Worm (Caenorhabditis elegans) whole organism, L4 larva: ENCODE measurements around the gene viro-2.
A peak's percentile ranks its signal among the peaks of the same experiment; 100 is the strongest.

Experiments
- F37D6.2 ChIP-seq: sonication (generic microtip); optimal IDR thresholded peaks from 2 replicates; lab custom pipeline; 2016; ENCODE audit warnings: mild to moderate bottlenecking, missing genetic modification characterization, missing compliant biosample characterization
- F49E8.2 ChIP-seq: sonication (generic microtip); optimal IDR thresholded peaks from 2 replicates; lab custom pipeline; 2016; ENCODE audit warnings: missing compliant biosample characterization, mild to moderate bottlenecking, missing genetic modification characterization, borderline replicate concordance
- Y105C5A.15 ChIP-seq: fragments of 200-800 bp; sonication (Bioruptor generic); IDR thresholded peaks from 2 replicates; pipeline ENCODE4 v1.3.6; 2022; ENCODE audit warnings: missing genetic modification characterization, missing compliant biosample characterization
- Y48G9A.11 ChIP-seq: fragments of 200-800 bp; sonication (Bioruptor generic); IDR thresholded peaks from 2 replicates; pipeline ENCODE4 v1.3.6; 2022; ENCODE audit warnings: missing genetic modification reagents, missing genetic modification characterization, missing compliant biosample characterization
- Y75B8A.6 ChIP-seq: fragments of 200-800 bp; sonication (Bioruptor generic); IDR thresholded peaks from 2 replicates; pipeline ENCODE4 v1.3.6; 2022; ENCODE audit warnings: missing genetic modification reagents, missing genetic modification characterization, missing compliant biosample characterization
- ZK337.2 ChIP-seq: fragments of 200-800 bp; sonication (Bioruptor generic); IDR thresholded peaks from 2 replicates; pipeline ENCODE4 v1.3.6; 2022; ENCODE audit warnings: missing genetic modification reagents, missing genetic modification characterization, missing compliant biosample characterization
- ama-1 ChIP-seq: fragments of 150-350 bp; optimal IDR thresholded peaks from 2 replicates; lab custom pipeline; 2014; ENCODE audit warnings: inconsistent platforms, mixed read lengths
- ceh-20 ChIP-seq: fragments of 200-800 bp; sonication (Bioruptor generic); IDR thresholded peaks from 2 replicates; pipeline ENCODE4 v1.3.6; 2022; ENCODE audit warnings: missing genetic modification reagents, missing genetic modification characterization, missing compliant biosample characterization
- ceh-44 ChIP-seq: fragments of 200-800 bp; sonication (Bioruptor generic); IDR thresholded peaks from 2 replicates; pipeline ENCODE4 v1.3.6; 2022; ENCODE audit warnings: missing genetic modification reagents, missing genetic modification characterization, missing compliant biosample characterization
- ceh-62 ChIP-seq: sonication (generic microtip); optimal IDR thresholded peaks from 2 replicates; lab custom pipeline; 2017; ENCODE audit warnings: missing biosample characterization, missing genetic modification characterization
- ces-1 ChIP-seq: fragments of 150-350 bp; sonication (generic microtip); optimal IDR thresholded peaks from 4 replicates; lab custom pipeline; 2014; ENCODE audit warnings: missing biosample characterization, missing genetic modification reagents, missing genetic modification characterization
- ctbp-1 ChIP-seq: fragments of 200-800 bp; sonication (Bioruptor generic); IDR thresholded peaks from 2 replicates; pipeline ENCODE4 v1.3.6; 2022; ENCODE audit warnings: missing genetic modification reagents, missing genetic modification characterization, missing compliant biosample characterization
- daf-19 ChIP-seq: fragments of 200-800 bp; sonication (Bioruptor generic); conservative IDR thresholded peaks from 2 replicates; pipeline ENCODE4 v1.3.6; 2022; ENCODE audit warnings: missing genetic modification characterization, missing compliant biosample characterization
- daf-8 ChIP-seq: fragments of 200-800 bp; sonication (Bioruptor generic); IDR thresholded peaks from 2 replicates; pipeline ENCODE4 v1.3.6; 2022; ENCODE audit warnings: missing genetic modification characterization, missing compliant biosample characterization
- dmd-8 ChIP-seq: fragments of 200-800 bp; sonication (Bioruptor generic); IDR thresholded peaks from 2 replicates; pipeline ENCODE4 v1.3.6; 2022; ENCODE audit warnings: missing genetic modification characterization, missing compliant biosample characterization
- dpl-1 ChIP-seq: fragments of 150-350 bp; optimal IDR thresholded peaks from 2 replicates; lab custom pipeline; 2014; ENCODE audit warnings: missing biosample characterization, missing genetic modification reagents, missing genetic modification characterization
- duxl-1 ChIP-seq: sonication (generic microtip); optimal IDR thresholded peaks from 2 replicates; lab custom pipeline; 2016; ENCODE audit warnings: mild to moderate bottlenecking, missing genetic modification characterization, moderate library complexity, missing compliant biosample characterization; ENCODE audit not compliant: poor library complexity
- fkh-10 ChIP-seq: fragments of 150-350 bp; optimal IDR thresholded peaks from 2 replicates; lab custom pipeline; 2014; ENCODE audit warnings: missing biosample characterization, missing genetic modification reagents, missing genetic modification characterization
- hif-1 ChIP-seq, 2 experiments: sonication (generic microtip); optimal IDR thresholded peaks; 2 replicates each; lab custom pipeline; 2016 to 2017; ENCODE audit warnings: missing compliant biosample characterization in 2 of 2, missing genetic modification characterization in 2 of 2, missing genetic modification reagents in 2 of 2, missing genotype in 2 of 2, mild to moderate bottlenecking in 1 of 2
- hlh-30 ChIP-seq: sonication (generic microtip); optimal IDR thresholded peaks from 2 replicates; lab custom pipeline; 2017; ENCODE audit warnings: antibody characterized with exemption, mild to moderate bottlenecking, missing genetic modification characterization, missing compliant biosample characterization; ENCODE audit not compliant: insufficient read depth
- hmg-1.1 ChIP-seq: fragments of 200-800 bp; sonication (Bioruptor generic); IDR thresholded peaks from 2 replicates; pipeline ENCODE4 v1.3.6; 2022; ENCODE audit warnings: missing genetic modification reagents, missing genetic modification characterization, missing compliant biosample characterization
- lin-1 ChIP-seq: fragments of 200-800 bp; sonication (Bioruptor generic); IDR thresholded peaks from 2 replicates; pipeline ENCODE4 v1.3.6; 2022; ENCODE audit warnings: missing genetic modification reagents, missing genetic modification characterization, missing compliant biosample characterization
- lin-13 ChIP-seq: fragments of 150-350 bp; optimal IDR thresholded peaks from 2 replicates; lab custom pipeline; 2014; ENCODE audit warnings: missing biosample characterization, missing genetic modification reagents, missing genetic modification characterization
- lin-15B ChIP-seq: fragments of 150-350 bp; sonication (generic microtip); optimal IDR thresholded peaks from 3 replicates; lab custom pipeline; 2014; ENCODE audit warnings: missing biosample characterization, missing genetic modification characterization
- lin-29 ChIP-seq: fragments of 200-800 bp; sonication (Bioruptor generic); IDR thresholded peaks from 2 replicates; pipeline ENCODE4 v1.3.6; 2022; ENCODE audit warnings: missing genetic modification reagents, missing genetic modification characterization, missing compliant biosample characterization
- madf-9 ChIP-seq: fragments of 200-800 bp; sonication (Bioruptor generic); conservative IDR thresholded peaks from 2 replicates; pipeline ENCODE4 v1.3.6; 2022; ENCODE audit warnings: missing genetic modification reagents, missing genetic modification characterization, missing compliant biosample characterization
- mep-1 ChIP-seq: fragments of 150-350 bp; sonication (generic microtip); optimal IDR thresholded peaks from 3 replicates; lab custom pipeline; 2014; ENCODE audit warnings: missing biosample characterization, missing genetic modification characterization
- nhr-10 ChIP-seq: fragments of 150-350 bp; optimal IDR thresholded peaks from 2 replicates; lab custom pipeline; 2014; ENCODE audit warnings: missing biosample characterization, missing genetic modification characterization
- nhr-102 ChIP-seq: sonication (generic microtip); optimal IDR thresholded peaks from 2 replicates; lab custom pipeline; 2016; ENCODE audit warnings: mild to moderate bottlenecking, missing genetic modification characterization, moderate library complexity, missing compliant biosample characterization
- nhr-6 ChIP-seq: fragments of 150-350 bp; optimal IDR thresholded peaks from 2 replicates; lab custom pipeline; 2014; ENCODE audit warnings: missing biosample characterization, missing genetic modification characterization
- nhr-77 ChIP-seq: fragments of 150-350 bp; optimal IDR thresholded peaks from 2 replicates; lab custom pipeline; 2014; ENCODE audit warnings: missing biosample characterization, missing genetic modification characterization
- pha-4 ChIP-seq, 2 experiments: fragments of 150-350 bp in 1 of 2; fragments of 200-800 bp in 1 of 2; sonication (Bioruptor generic) in 1 of 2; IDR thresholded peaks in 1 of 2; optimal IDR thresholded peaks in 1 of 2; 2 replicates each; pipeline versions ENCODE4 v1.3.6 to Lab custom; 2014 to 2022; ENCODE audit warnings: missing genetic modification characterization in 2 of 2, missing genetic modification reagents in 2 of 2, missing biosample characterization in 1 of 2, missing compliant biosample characterization in 1 of 2
- pqm-1 ChIP-seq: sonication (generic microtip); optimal IDR thresholded peaks from 2 replicates; lab custom pipeline; 2017; ENCODE audit warnings: missing biosample characterization, missing genetic modification characterization
- spr-3 ChIP-seq: fragments of 200-800 bp; sonication (Bioruptor generic); optimal IDR thresholded peaks from 2 replicates; lab custom pipeline; 2018; ENCODE audit warnings: mild to moderate bottlenecking, missing genetic modification characterization, missing compliant biosample characterization
- tag-97 ChIP-seq: fragments of 200-800 bp; sonication (Bioruptor generic); IDR thresholded peaks from 2 replicates; pipeline ENCODE4 v1.3.6; 2022; ENCODE audit warnings: missing genetic modification characterization, missing compliant biosample characterization
- zag-1 ChIP-seq: fragments of 150-350 bp; optimal IDR thresholded peaks from 2 replicates; lab custom pipeline; 2014; ENCODE audit warnings: missing biosample characterization, missing genetic modification characterization
- zfp-2 ChIP-seq: sonication (generic microtip); optimal IDR thresholded peaks from 2 replicates; lab custom pipeline; 2016; ENCODE audit warnings: mild to moderate bottlenecking, missing genetic modification characterization, missing compliant biosample characterization
- zfp-3 ChIP-seq: fragments of 200-800 bp; sonication (Bioruptor generic); conservative IDR thresholded peaks from 2 replicates; pipeline ENCODE4 v1.3.6; 2022; ENCODE audit warnings: missing genetic modification reagents, missing genetic modification characterization, missing compliant biosample characterization
- zip-11 ChIP-seq: fragments of 200-800 bp; sonication (Bioruptor generic); IDR thresholded peaks from 2 replicates; pipeline ENCODE4 v1.3.6; 2022; ENCODE audit warnings: missing genetic modification characterization, missing compliant biosample characterization

The viro-2 gene

ce11 chrIII:7155631-7156030, 26.9 kb downstream of the viro-2 start (continued):
- TF ChIP-seq zag-1 (tag; lab: Kevin White, UChicago) (no peak), F49E8.2 (tag; lab: Kevin White, UChicago) (no peak), F37D6.2 (tag; lab: Kevin White, UChicago) (peak; percentile 80), tag-97 (GFP tag; lab: Robert Waterston, UW) (no peak), ctbp-1 (peak; percentile 97), pqm-1 (tag; lab: Kevin White, UChicago) (peak; percentile 39), dpl-1 (GFP tag; lab: Kevin White, UChicago) (peak; percentile 74), hmg-1.1 (peak; percentile 95), nhr-6 (tag; lab: Kevin White, UChicago) (peak; percentile 39), zfp-3 (GFP tag; lab: Robert Waterston, UW) (0 out of 2 replicates have a peak, but pooled peaks have one; percentile 46), lin-29 (GFP tag; lab: Robert Waterston, UW) (0 out of 2 replicates have a peak, but pooled peaks have one; percentile 18), lin-15B (tag; lab: Kevin White, UChicago) (no peak), hlh-30 (tag; lab: Kevin White, UChicago) (peak; percentile 98), nhr-10 (peak; percentile 75), duxl-1 (tag; lab: Kevin White, UChicago) (peak; percentile 63), ceh-62 (tag; lab: Kevin White, UChicago) (no peak), pha-4 (GFP tag; IDR thresholded peaks at IDR 0.05; lab: Robert Waterston, UW) (peak; percentile 78), pha-4 (tag; optimal IDR thresholded peaks at IDR 0.05; lab: Kevin White, UChicago) (peak; percentile 96), fkh-10 (GFP tag; lab: Kevin White, UChicago) (peak; percentile 96), lin-1 (peak; percentile 95), madf-9 (peak; percentile 50; the same call in 1 of the 2 replicates), Y75B8A.6 (GFP tag; lab: Robert Waterston, UW) (no peak), dmd-8 (no peak), daf-8 (GFP tag; lab: Robert Waterston, UW) (no peak), spr-3 (GFP tag; lab: Kevin White, UChicago) (peak; percentile 20), ceh-44 (GFP tag; lab: Robert Waterston, UW) (no peak), nhr-77 (peak; percentile 34), zip-11 (GFP tag; lab: Robert Waterston, UW) (no peak), zfp-2 (peak; percentile 54), nhr-102 (tag; lab: Kevin White, UChicago) (peak; percentile 82), lin-13 (GFP tag; lab: Kevin White, UChicago) (no peak), daf-19 (GFP tag; lab: Robert Waterston, UW) (no peak), ceh-20 (peak; percentile 86), ces-1 (GFP tag; lab: Kevin White, UChicago) (peak; percentile 13), mep-1 (tag; lab: Kevin White, UChicago) (peak; percentile 94), ZK337.2 (GFP tag; lab: Robert Waterston, UW) (no peak), Y48G9A.11 (GFP tag; lab: Robert Waterston, UW) (no peak)
- TF ChIP-seq, all 104 proteins: peak for 62

DNA sequence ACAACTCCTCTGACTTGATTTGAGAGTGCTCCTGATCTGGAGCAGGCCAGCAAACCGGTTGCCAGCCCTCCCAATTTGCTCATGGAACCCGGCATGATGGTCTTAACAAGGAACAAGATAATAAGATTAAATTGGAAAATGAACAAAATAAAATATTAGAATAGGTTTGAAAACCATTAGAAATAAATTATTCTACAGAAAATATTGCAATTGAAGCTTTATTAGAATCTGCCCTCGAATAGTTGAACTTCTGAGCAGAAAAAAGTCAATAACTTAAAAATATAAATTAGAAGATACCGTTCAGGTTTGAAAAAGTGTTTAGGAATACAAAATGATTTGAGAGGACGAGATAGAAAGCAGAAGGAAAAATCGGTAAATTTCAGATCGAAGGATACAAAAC, 30.0 kb downstream of the viro-2 start, which contains the start of gene nuo-4:
Gene nuo-4 (minus strand): TSS at position 101 of the 400 bp plus-strand sequence.
- TF ChIP-seq ama-1 (peak; percentile 28), Y105C5A.15 (GFP tag; lab: Robert Waterston, UW) (no peak), hif-1 (tag; optimal IDR thresholded peaks at IDR 0.05; lab: Kevin White, UChicago) (no peak)
